Worm (Caenorhabditis elegans): Measurements from ENCODE around the gene str-78.

DNA sequence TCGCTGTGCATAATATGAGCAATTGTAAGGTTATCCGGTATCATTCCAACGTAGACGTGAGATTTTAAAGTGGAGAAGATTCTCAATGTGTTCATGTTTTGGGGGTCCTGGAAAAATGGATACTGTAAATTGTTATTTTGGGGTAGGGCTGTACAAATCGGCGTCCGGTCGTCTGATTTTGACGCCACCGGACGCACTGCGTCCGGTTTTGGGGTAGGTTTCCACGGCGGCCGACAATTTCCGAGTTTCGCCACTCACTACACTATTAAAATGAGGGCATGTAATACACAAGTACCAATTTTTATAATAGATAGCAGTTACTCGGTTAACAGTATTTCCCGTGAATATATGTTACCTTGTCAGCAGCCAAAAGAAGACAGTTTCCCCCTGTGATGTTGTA, 21.4 kb upstream of the str-78 start:
- TF ChIP-seq eyg-1 (tag; optimal IDR thresholded peaks at IDR 0.05), result no peak
- TF ChIP-seq ceh-2 (tag; optimal IDR thresholded peaks at IDR 0.05), result no peak
- no peak for TF ChIP-seq ref-2 (tag; optimal IDR thresholded peaks at IDR 0.05)
- no peak for TF ChIP-seq pha-4 (tag; optimal IDR thresholded peaks at IDR 0.05)
- TF ChIP-seq unc-3 (GFP tag; conservative IDR thresholded peaks at IDR 0.05), result no peak
- TF ChIP-seq unc-3 (tag; optimal IDR thresholded peaks at IDR 0.05), result no peak
- no peak for TF ChIP-seq ahr-1 (tag; optimal IDR thresholded peaks at IDR 0.05)
